Fruit fly (Drosophila melanogaster): ENCODE measurements around the gene CG42327.
A peak's percentile ranks its signal among the peaks of the same experiment; 100 is the strongest.

The CG42327 gene

dm6 chr3R:11661712-11662111 is 5.8 kb downstream of the CG42327 start (continued):
- TF ChIP-seq Blimp-1 (GFP tag; optimal IDR thresholded peaks at IDR 0.05) (no peak), caup (GFP tag; optimal IDR thresholded peaks at IDR 0.05; ENCODE audit: severe bottlenecking) (peak; percentile 30), CG7556 (GFP tag; optimal IDR thresholded peaks at IDR 0.05) (peak; percentile 44), BtbVII (GFP tag; optimal IDR thresholded peaks at IDR 0.05) (peak; percentile 57), CG17328 (GFP tag; IDR thresholded peaks at IDR 0.05) (peak; percentile 54; the same call in 1 of the 2 replicates), dmrt99B (tag; optimal IDR thresholded peaks at IDR 0.05) (peak; percentile 80), CG12219 (GFP tag; optimal IDR thresholded peaks at IDR 0.05) (peak; percentile 57), Side (GFP tag; optimal IDR thresholded peaks at IDR 0.05) (no peak), Asciz (GFP tag; optimal IDR thresholded peaks at IDR 0.05) (peak; percentile 51), CG15073 (GFP tag; optimal IDR thresholded peaks at IDR 0.05) (no peak), Sox102F (GFP tag; optimal IDR thresholded peaks at IDR 0.05) (peak; percentile 66), CG12659 (GFP tag; optimal IDR thresholded peaks at IDR 0.05) (peak; percentile 54), CG4854 (GFP tag; optimal IDR thresholded peaks at IDR 0.05) (peak; percentile 8), CG18599 (GFP tag; optimal IDR thresholded peaks at IDR 0.05) (peak; percentile 64), ftz-f1 (GFP tag; optimal IDR thresholded peaks at IDR 0.05) (no peak), CG9797 (GFP tag; optimal IDR thresholded peaks at IDR 0.05) (no peak), CG32772 (GFP tag; IDR thresholded peaks at IDR 0.05) (no peak), C15 (GFP tag; IDR thresholded peaks at IDR 0.05) (no peak), ind (GFP tag; optimal IDR thresholded peaks at IDR 0.05) (peak; percentile 27), ATbp (GFP tag; optimal IDR thresholded peaks at IDR 0.05) (peak; percentile 48), kah (GFP tag; optimal IDR thresholded peaks at IDR 0.05) (peak; percentile 56), klu (GFP tag; IDR thresholded peaks at IDR 0.05) (no peak), fd96Cb (tag; optimal IDR thresholded peaks at IDR 0.05) (peak; percentile 47), pfk (GFP tag; optimal IDR thresholded peaks at IDR 0.05) (no peak), bcd (GFP tag; optimal IDR thresholded peaks at IDR 0.05) (peak; percentile 12), hkb (optimal IDR thresholded peaks at IDR 0.05) (no peak), hkb (GFP tag; IDR thresholded peaks at IDR 0.05) (peak; percentile 64), emc (GFP tag; optimal IDR thresholded peaks at IDR 0.05) (no peak), chif (GFP tag; optimal IDR thresholded peaks at IDR 0.05) (peak in 1 of 2 experiments; percentile 21), Ets65A (GFP tag) (peak; percentile 56), ase (GFP tag; IDR thresholded peaks at IDR 0.05) (peak; percentile 48; the same call in 1 of the 3 replicates), Hmr (GFP tag; optimal IDR thresholded peaks at IDR 0.05) (peak; percentile 5), CG11398 (GFP tag; optimal IDR thresholded peaks at IDR 0.05) (no peak), bsh (GFP tag; optimal IDR thresholded peaks at IDR 0.05) (peak; percentile 29 to 36), fd102C (GFP tag; optimal IDR thresholded peaks at IDR 0.05) (no peak), Hr39 (optimal IDR thresholded peaks at IDR 0.05) (no peak), CG9437 (GFP tag; optimal IDR thresholded peaks at IDR 0.05) (no peak), Sox100B (GFP tag; optimal IDR thresholded peaks at IDR 0.05) (peak; percentile 40), vfl (GFP tag; optimal IDR thresholded peaks at IDR 0.05) (no peak), Mrtf (GFP tag; IDR thresholded peaks at IDR 0.05) (no peak), CG11504 (tag; optimal IDR thresholded peaks at IDR 0.05) (peak; percentile 79), CG3407 (GFP tag; optimal IDR thresholded peaks at IDR 0.05) (peak; percentile 14), Nf-YA (GFP tag; IDR thresholded peaks at IDR 0.05) (no peak), CG3163 (GFP tag; optimal IDR thresholded peaks at IDR 0.05) (no peak), zfh2 (GFP tag; optimal IDR thresholded peaks at IDR 0.05) (no peak), danr (GFP tag; IDR thresholded peaks at IDR 0.05) (no peak), CG34224 (GFP tag; IDR thresholded peaks at IDR 0.05; ENCODE audit: partially characterized antibody) (no peak), Dad (GFP tag; optimal IDR thresholded peaks at IDR 0.05) (no peak), bowl (GFP tag; IDR thresholded peaks at IDR 0.05) (peak; percentile 28; the same call in 1 of the 2 replicates), inv (GFP tag; IDR thresholded peaks at IDR 0.05; ENCODE audit: partially characterized antibody) (no peak), Fer1 (GFP tag; optimal IDR thresholded peaks at IDR 0.05) (peak; percentile 70)
